Fruit fly (Drosophila melanogaster): ENCODE measurements around the gene CG14692.

Gene CG14692

dm6 chr3R:10836924-10837323 is 33.2 kb upstream of the CG14692 start:
- TF ChIP-seq oc (tag; optimal IDR thresholded peaks at IDR 0.05) (peak; percentile 44), Med (GFP tag) (peak; percentile 32), scrt (GFP tag; optimal IDR thresholded peaks at IDR 0.05) (no peak), CG4404 (GFP tag; IDR thresholded peaks at IDR 0.05) (no peak), salm (tag; optimal IDR thresholded peaks at IDR 0.05) (no peak), Ets65A (GFP tag) (peak; percentile 34), kni (GFP tag; optimal IDR thresholded peaks at IDR 0.05) (no peak), CG34376 (GFP tag; optimal IDR thresholded peaks at IDR 0.05) (no peak), CG31388 (GFP tag; optimal IDR thresholded peaks at IDR 0.05) (no peak), Blimp-1 (GFP tag; optimal IDR thresholded peaks at IDR 0.05) (peak; percentile 91), CG10431 (GFP tag; optimal IDR thresholded peaks at IDR 0.05) (peak; percentile 98)

dm6 chr3R:10834893-10835292 is 31.1 kb upstream of the CG14692 start:
- TF ChIP-seq ara (GFP tag; IDR thresholded peaks at IDR 0.05) (no peak), CG14667 (GFP tag; IDR thresholded peaks at IDR 0.05) (no peak), CG10321 (GFP tag; IDR thresholded peaks at IDR 0.05) (no peak), CG2678 (tag; optimal IDR thresholded peaks at IDR 0.05) (no peak), CG1603 (tag; optimal IDR thresholded peaks at IDR 0.05) (peak; percentile 25), bsh (GFP tag; optimal IDR thresholded peaks at IDR 0.05) (peak in 1 of 2 experiments; percentile 93), Scr (GFP tag; IDR thresholded peaks at IDR 0.05; ENCODE audit: partially characterized antibody) (no peak), CG10462 (GFP tag; optimal IDR thresholded peaks at IDR 0.05) (no peak), ranshi (GFP tag; IDR thresholded peaks at IDR 0.05) (no peak), CG6272 (GFP tag; IDR thresholded peaks at IDR 0.05) (no peak), CG3281 (GFP tag; optimal IDR thresholded peaks at IDR 0.05) (no peak), prd (optimal IDR thresholded peaks at IDR 0.05) (no peak), prd (GFP tag; IDR thresholded peaks at IDR 0.05) (peak; percentile 60; the same call in 2 of the 3 replicates), CG18599 (GFP tag; optimal IDR thresholded peaks at IDR 0.05) (no peak), Med (GFP tag) (peak; percentile 28), nom (GFP tag; optimal IDR thresholded peaks at IDR 0.05) (peak; percentile 91), knrl (GFP tag; IDR thresholded peaks at IDR 0.05; ENCODE audit: partially characterized antibody) (no peak), CG8924 (tag; optimal IDR thresholded peaks at IDR 0.05) (no peak), CG14441 (GFP tag; IDR thresholded peaks at IDR 0.05) (no peak), CG3847 (GFP tag; IDR thresholded peaks at IDR 0.05) (no peak), CG14710 (tag; optimal IDR thresholded peaks at IDR 0.05) (no peak), chif (GFP tag; optimal IDR thresholded peaks at IDR 0.05) (no peak), CG11093 (GFP tag; IDR thresholded peaks at IDR 0.05) (peak; percentile 16; the same call in 1 of the 3 replicates), D19B (GFP tag; optimal IDR thresholded peaks at IDR 0.05) (no peak), CG8765 (GFP tag; IDR thresholded peaks at IDR 0.05) (no peak), Drgx (GFP tag; IDR thresholded peaks at IDR 0.05) (peak; percentile 96), Hr78 (GFP tag; optimal IDR thresholded peaks at IDR 0.05) (no peak), CG32772 (GFP tag; IDR thresholded peaks at IDR 0.05) (no peak), CG5245 (GFP tag; optimal IDR thresholded peaks at IDR 0.05) (no peak), Ptx1 (GFP tag; IDR thresholded peaks at IDR 0.05) (no peak), yki (optimal IDR thresholded peaks at IDR 0.05) (no peak), CG7786 (GFP tag; optimal IDR thresholded peaks at IDR 0.05) (no peak), CG43689 (GFP tag; IDR thresholded peaks at IDR 0.05) (no peak), bab2 (GFP tag; optimal IDR thresholded peaks at IDR 0.05) (no peak), Dfd (GFP tag; optimal IDR thresholded peaks at IDR 0.05) (no peak), Ets65A (GFP tag) (peak; percentile 19), lbe (GFP tag; optimal IDR thresholded peaks at IDR 0.05) (peak; percentile 96), hbn (GFP tag; IDR thresholded peaks at IDR 0.05; ENCODE audit: partially characterized antibody) (no peak), CG16779 (GFP tag; IDR thresholded peaks at IDR 0.05) (no peak), CG15696 (tag; optimal IDR thresholded peaks at IDR 0.05) (no peak), Hmx (GFP tag; optimal IDR thresholded peaks at IDR 0.05) (no peak), MBD-R2 (GFP tag; IDR thresholded peaks at IDR 0.05) (no peak)
